Worm (Caenorhabditis elegans) whole organism, L1 larva: ENCODE results near the gene C55A6.1.

Experiments
- dpl-1 ChIP-seq, 3 experiments: fragments of 150-350 bp in 2 of 3; sonication (generic microtip) in 1 of 3; optimal IDR thresholded peaks; 2 replicates each; lab custom pipeline; 2014 to 2017; ENCODE audit warnings: missing biosample characterization in 3 of 3, missing genetic modification characterization in 3 of 3, missing genetic modification reagents in 3 of 3
- nhr-11 ChIP-seq: fragments of 150-350 bp; optimal IDR thresholded peaks from 2 replicates; lab custom pipeline; 2014; ENCODE audit warnings: missing biosample characterization, missing genetic modification characterization
- nhr-90 ChIP-seq: sonication (generic microtip); optimal IDR thresholded peaks from 2 replicates; lab custom pipeline; 2016; ENCODE audit warnings: mild to moderate bottlenecking, missing genetic modification characterization, missing compliant biosample characterization; ENCODE audit not compliant: poor library complexity
- sox-4 ChIP-seq: sonication (generic microtip); optimal IDR thresholded peaks from 2 replicates; lab custom pipeline; 2016; ENCODE audit warnings: missing genetic modification characterization, missing compliant biosample characterization
- swsn-7 ChIP-seq: sonication (generic microtip); optimal IDR thresholded peaks from 2 replicates; lab custom pipeline; 2016; ENCODE audit warnings: missing genetic modification characterization, missing compliant biosample characterization
- unc-62 ChIP-seq: fragments of 150-350 bp; optimal IDR thresholded peaks from 2 replicates; lab custom pipeline; 2014; ENCODE audit warnings: missing biosample characterization, missing genetic modification reagents, missing genetic modification characterization

- TF ChIP-seq sox-4 (tag; lab: Kevin White, UChicago) (no peak), nhr-90 (no peak), nhr-11 (no peak), dpl-1 (GFP tag; optimal IDR thresholded peaks at IDR 0.05; lab: Kevin White, UChicago) (no peak), swsn-7 (no peak), unc-62 (GFP tag; lab: Kevin White, UChicago) (no peak)
These were observed 30.4 kb downstream of the C55A6.1 start, which contains the start of gene nas-22 for ce11 chrV:11474399-11474798.
